Fruit fly (Drosophila melanogaster) whole organism, embryonic: ENCODE data around the gene CG3434.

ENCODE experiments used
- Aef1 ChIP-seq: fragments of 200-800 bp; sonication (Bioruptor generic); IDR thresholded peaks from 3 replicates; pipeline ENCODE4 v1.3.6; 2022; ENCODE audit warnings: missing biosample characterization, missing genetic modification characterization
- Awh ChIP-seq: fragments of 200-800 bp; sonication (Bioruptor generic); IDR thresholded peaks from 2 replicates; pipeline ENCODE4, ENCODE4 v1.3.6; 2022; ENCODE audit warnings: missing biosample characterization, missing genetic modification characterization
- BEAF-32 ChIP-seq: fragments of 200-800 bp; sonication (Bioruptor generic); optimal IDR thresholded peaks from 3 replicates; lab custom pipeline; 2017; ENCODE audit warnings: missing biosample characterization, missing genetic modification characterization, mild to moderate bottlenecking, moderate library complexity, missing genetic modification reagents
- BtbVII ChIP-seq: fragments of 200-800 bp; sonication (Bioruptor generic); optimal IDR thresholded peaks from 3 replicates; lab custom pipeline; 2017; ENCODE audit warnings: missing biosample characterization, mild to moderate bottlenecking, missing genetic modification characterization
- CG10431 ChIP-seq: fragments of 200-800 bp; sonication (Bioruptor generic); optimal IDR thresholded peaks from 3 replicates; lab custom pipeline; 2018; ENCODE audit warnings: missing biosample characterization, mild to moderate bottlenecking, missing genetic modification characterization
- CG11247 ChIP-seq: fragments of 200-800 bp; sonication (Bioruptor generic); IDR thresholded peaks from 2 replicates; pipeline ENCODE4 v1.3.6; 2022; ENCODE audit warnings: missing biosample characterization, missing genetic modification characterization
- CG11696 ChIP-seq: fragments of 200-800 bp; sonication (Bioruptor generic); IDR thresholded peaks from 2 replicates; pipeline ENCODE4 v1.3.6; 2022; ENCODE audit warnings: missing biosample characterization, missing genetic modification characterization
- CG13775 ChIP-seq: fragments of 200-800 bp; sonication (Bioruptor generic); optimal IDR thresholded peaks from 3 replicates; lab custom pipeline; 2017; ENCODE audit warnings: missing biosample characterization, mild to moderate bottlenecking, missing genetic modification characterization
- CG15269 ChIP-seq: fragments of 200-800 bp; sonication (Bioruptor generic); optimal IDR thresholded peaks from 2 replicates; lab custom pipeline; 2018; ENCODE audit warnings: missing biosample characterization, mild to moderate bottlenecking, missing genetic modification characterization, moderate library complexity
- CG17361 ChIP-seq: fragments of 200-800 bp; sonication (Bioruptor generic); IDR thresholded peaks from 3 replicates; pipeline ENCODE4 v1.3.6; 2022; ENCODE audit warnings: missing biosample characterization, missing genetic modification characterization
- CG2199 ChIP-seq: fragments of 200-800 bp; sonication (Bioruptor generic); IDR thresholded peaks from 3 replicates; pipeline ENCODE4 v1.3.6; 2022; ENCODE audit warnings: missing biosample characterization, missing genetic modification characterization
- CG32532 ChIP-seq: fragments of 200-800 bp; sonication (Bioruptor generic); IDR thresholded peaks from 2 replicates; pipeline ENCODE4 v1.3.6; 2022; ENCODE audit warnings: missing biosample characterization, missing genetic modification characterization
- CG6854 ChIP-seq: fragments of 200-800 bp; sonication (Bioruptor generic); optimal IDR thresholded peaks from 3 replicates; lab custom pipeline; 2017; ENCODE audit warnings: missing biosample characterization, mild to moderate bottlenecking, missing genetic modification characterization
- CG8924 ChIP-seq: fragments of 200-800 bp; optimal IDR thresholded peaks from 3 replicates; lab custom pipeline; 2019; ENCODE audit warnings: missing biosample characterization, mild to moderate bottlenecking, missing genetic modification characterization, moderate library complexity
- CG9932 ChIP-seq: fragments of 200-800 bp; sonication (Bioruptor generic); IDR thresholded peaks from 2 replicates; pipeline ENCODE4 v1.3.6; 2022; ENCODE audit warnings: missing biosample characterization, missing genetic modification characterization
- CHES-1-like ChIP-seq: fragments of 200-800 bp; sonication (Bioruptor generic); optimal IDR thresholded peaks from 2 replicates; lab custom pipeline; 2016; ENCODE audit warnings: missing biosample characterization, missing genetic modification characterization
- D ChIP-seq, 2 experiments: fragments of 200-800 bp in 1 of 2; fragments of >200 bp in 1 of 2; sonication (Bioruptor generic) in 1 of 2; optimal IDR thresholded peaks; 2 replicates in 1 of 2; 3 replicates in 1 of 2; lab custom pipeline; 2017; ENCODE audit warnings: mild to moderate bottlenecking in 1 of 2, missing biosample characterization in 1 of 2, missing genetic modification characterization in 1 of 2, missing genetic modification reagents in 1 of 2
- Dll ChIP-seq: fragments of 200-800 bp; sonication (Bioruptor generic); IDR thresholded peaks from 4 replicates; pipeline ENCODE4 v1.3.6; 2022; ENCODE audit warnings: missing biosample characterization, missing genetic modification characterization; ENCODE audit not compliant: partially characterized antibody
- Elba2 ChIP-seq: fragments of 200-800 bp; sonication (Bioruptor generic); optimal IDR thresholded peaks from 3 replicates; lab custom pipeline; 2016; ENCODE audit warnings: missing biosample characterization, missing genetic modification characterization
- Ets65A ChIP-seq: fragments of 200-800 bp; sonication (Bioruptor generic); peaks from one replicate; lab custom pipeline; 2016; ENCODE audit warnings: missing biosample characterization, missing genetic modification characterization
- Fer1 ChIP-seq: fragments of 200-800 bp; sonication (Bioruptor generic); optimal IDR thresholded peaks from 2 replicates; lab custom pipeline; 2017; ENCODE audit warnings: missing biosample characterization, mild to moderate bottlenecking, missing genetic modification characterization
- HHEX ChIP-seq: fragments of 200-800 bp; sonication (Bioruptor generic); optimal IDR thresholded peaks from 3 replicates; lab custom pipeline; 2017; ENCODE audit warnings: missing biosample characterization, mild to moderate bottlenecking, missing genetic modification characterization, missing genetic modification reagents
- Hmr ChIP-seq: fragments of 200-800 bp; sonication (Bioruptor generic); optimal IDR thresholded peaks from 3 replicates; lab custom pipeline; 2017; ENCODE audit warnings: mild to moderate bottlenecking, missing biosample characterization, missing genetic modification reagents, missing genetic modification characterization
- Kr ChIP-seq: fragments of 200-800 bp; sonication (Bioruptor generic); optimal IDR thresholded peaks from 2 replicates; lab custom pipeline; 2017; ENCODE audit warnings: missing biosample characterization, mild to moderate bottlenecking, missing genetic modification characterization
- MBD-R2 ChIP-seq: fragments of 200-800 bp; sonication (Bioruptor generic); IDR thresholded peaks from 2 replicates; pipeline ENCODE4 v1.3.6; 2022; ENCODE audit warnings: missing biosample characterization, missing genetic modification characterization
- Pdp1 ChIP-seq, 2 experiments: fragments of 200-800 bp; sonication (Bioruptor generic); optimal IDR thresholded peaks; 3 replicates each; lab custom pipeline; 2016; ENCODE audit warnings: missing biosample characterization in 2 of 2, missing genetic modification characterization in 2 of 2, mild to moderate bottlenecking in 1 of 2, moderate library complexity in 1 of 2
- Rx ChIP-seq: fragments of 200-800 bp; sonication (Bioruptor generic); IDR thresholded peaks from 2 replicates; pipeline ENCODE4 v1.3.6; 2022; ENCODE audit warnings: missing biosample characterization, missing genetic modification characterization
- abd-A ChIP-seq: fragments of 200-800 bp; sonication (Bioruptor generic); optimal IDR thresholded peaks from 3 replicates; lab custom pipeline; 2019; ENCODE audit warnings: missing biosample characterization, mild to moderate bottlenecking, missing genetic modification characterization, moderate library complexity
- chinmo ChIP-seq: fragments of 200-800 bp; sonication (Bioruptor generic); IDR thresholded peaks from 4 replicates; pipeline ENCODE4 v1.3.6; 2022; ENCODE audit warnings: missing biosample characterization, missing genetic modification characterization; ENCODE audit not compliant: partially characterized antibody
- corto ChIP-seq: fragments of 200-800 bp; sonication (Bioruptor generic); optimal IDR thresholded peaks from 2 replicates; lab custom pipeline; 2016; ENCODE audit warnings: missing biosample characterization, mild to moderate bottlenecking, missing genetic modification characterization, moderate library complexity
- cwo ChIP-seq: fragments of 200-800 bp; sonication (Bioruptor generic); optimal IDR thresholded peaks from 3 replicates; lab custom pipeline; 2017; ENCODE audit warnings: missing biosample characterization, missing genetic modification characterization, mild to moderate bottlenecking, moderate library complexity, missing genetic modification reagents
- fd96Cb ChIP-seq: fragments of 200-800 bp; sonication (Bioruptor generic); optimal IDR thresholded peaks from 2 replicates; lab custom pipeline; 2018; ENCODE audit warnings: missing biosample characterization, mild to moderate bottlenecking, missing genetic modification characterization, moderate library complexity
- gro ChIP-seq: fragments of 200-800 bp; sonication (Bioruptor generic); optimal IDR thresholded peaks from 2 replicates; lab custom pipeline; 2016; ENCODE audit warnings: missing biosample characterization, missing genetic modification characterization
- h ChIP-seq: fragments of >200 bp; optimal IDR thresholded peaks from 2 replicates; lab custom pipeline; 2017
- lab ChIP-seq: fragments of 200-800 bp; sonication (Bioruptor generic); optimal IDR thresholded peaks from 3 replicates; lab custom pipeline; 2017; ENCODE audit warnings: missing biosample characterization, missing genetic modification characterization, mild to moderate bottlenecking, moderate library complexity, missing genetic modification reagents
- odd ChIP-seq: fragments of 200-800 bp; sonication (Bioruptor generic); optimal IDR thresholded peaks from 2 replicates; lab custom pipeline; 2017; ENCODE audit warnings: missing biosample characterization, mild to moderate bottlenecking, missing genetic modification characterization
- pan ChIP-seq, 4 experiments: fragments of >200 bp in 3 of 4; fragments of 200-800 bp in 1 of 4; sonication (Bioruptor generic) in 1 of 4; optimal IDR thresholded peaks in 3 of 4; IDR thresholded peaks in 1 of 4; 2 replicates each; pipeline versions ENCODE4 v1.3.6 to Lab custom; 2017 to 2022; ENCODE audit warnings: missing biosample characterization in 2 of 4, missing genetic modification characterization in 2 of 4, mixed read lengths in 1 of 4
- pros ChIP-seq: fragments of 200-800 bp; sonication (Bioruptor generic); optimal IDR thresholded peaks from 3 replicates; lab custom pipeline; 2019; ENCODE audit warnings: missing biosample characterization, mild to moderate bottlenecking, missing genetic modification characterization, moderate library complexity
- rib ChIP-seq: fragments of 200-800 bp; sonication (Bioruptor generic); IDR thresholded peaks from 2 replicates; pipeline ENCODE4 v1.3.6; 2022; ENCODE audit warnings: missing biosample characterization, missing genetic modification characterization
- scrt ChIP-seq: fragments of 200-800 bp; sonication (Bioruptor generic); optimal IDR thresholded peaks from 2 replicates; lab custom pipeline; 2018; ENCODE audit warnings: missing biosample characterization, mild to moderate bottlenecking, missing genetic modification characterization, moderate library complexity
- sd ChIP-seq: fragments of 200-800 bp; sonication (Bioruptor generic); optimal IDR thresholded peaks from 3 replicates; lab custom pipeline; 2018; ENCODE audit warnings: missing biosample characterization, mild to moderate bottlenecking, missing genetic modification characterization, moderate library complexity
- slbo ChIP-seq: fragments of 200-800 bp; sonication (Bioruptor generic); IDR thresholded peaks from 2 replicates; pipeline ENCODE4 v1.3.6; 2022; ENCODE audit warnings: missing biosample characterization, missing genetic modification characterization
- sob ChIP-seq: fragments of 200-800 bp; sonication (Bioruptor generic); IDR thresholded peaks from 2 replicates; pipeline ENCODE4 v1.3.6; 2022; ENCODE audit warnings: missing biosample characterization, missing genetic modification characterization
- tll ChIP-seq, 2 experiments: fragments of 200-800 bp in 1 of 2; fragments of >200 bp in 1 of 2; sonication (Bioruptor generic) in 1 of 2; optimal IDR thresholded peaks; 2 replicates each; lab custom pipeline; 2017 to 2019; ENCODE audit warnings: missing biosample characterization in 2 of 2, missing genetic modification characterization in 2 of 2, mild to moderate bottlenecking in 1 of 2, moderate library complexity in 1 of 2
- tna ChIP-seq: fragments of 200-800 bp; sonication (Bioruptor generic); IDR thresholded peaks from 2 replicates; pipeline ENCODE4 v1.3.6; 2022; ENCODE audit warnings: missing biosample characterization, missing genetic modification characterization; ENCODE audit not compliant: partially characterized antibody
- tup ChIP-seq: fragments of 200-800 bp; sonication (Bioruptor generic); optimal IDR thresholded peaks from 2 replicates; lab custom pipeline; 2016; ENCODE audit warnings: missing biosample characterization, mild to moderate bottlenecking, missing genetic modification characterization, moderate library complexity
- zfh1 ChIP-seq: fragments of 200-800 bp; sonication (Bioruptor generic); IDR thresholded peaks from 3 replicates; pipeline ENCODE4 v1.3.6; 2022; ENCODE audit warnings: missing biosample characterization, missing genetic modification characterization

CG3434 gene

dm6 chr3L:9447239-9447777 lies 13.3 kb downstream of the CG3434 start (continued):
- TF ChIP-seq Hmr (GFP tag; lab: Kevin White, UChicago) (peak; percentile 36), h (lab: Kevin White, UChicago) (no peak), odd (no peak), CG2199 (GFP tag; lab: Robert Waterston, UW) (0 out of 3 replicates have a peak, but pooled peaks have one; percentile 8), abd-A (peak; percentile 24), corto (peak; percentile 2), CG13775 (GFP tag; lab: Kevin White, UChicago) (no peak), gro (peak; percentile 45), Ets65A (GFP tag; lab: Kevin White, UChicago) (no peak), pan (optimal IDR thresholded peaks at IDR 0.05; lab: Kevin White, UChicago) (no peak), pan (GFP tag; optimal IDR thresholded peaks at IDR 0.05 in 1 of 2, IDR thresholded peaks at IDR 0.05 in 1 of 2) (peak in 1 of 2 experiments; percentile 7), tup (no peak), D (optimal IDR thresholded peaks at IDR 0.05; lab: Kevin White, UChicago) (peak; percentile 89), D (GFP tag; optimal IDR thresholded peaks at IDR 0.05; lab: Kevin White, UChicago) (no peak), HHEX (GFP tag; lab: Kevin White, UChicago) (peak; percentile 21), tna (no peak), CG11247 (GFP tag; lab: Robert Waterston, UW) (no peak), cwo (GFP tag; lab: Kevin White, UChicago) (peak; percentile 22), CG11696 (GFP tag; lab: Robert Waterston, UW) (no peak), CG32532 (peak; percentile 12; the same call in 1 of the 2 replicates), CG15269 (tag; lab: Kevin White, UChicago) (peak; percentile 14), BEAF-32 (GFP tag; lab: Kevin White, UChicago) (no peak), Pdp1 (GFP tag; optimal IDR thresholded peaks at IDR 0.05; lab: Kevin White, UChicago) (peak in 1 of 2 experiments; percentile 93), CHES-1-like (GFP tag; lab: Kevin White, UChicago) (peak; percentile 18), slbo (peak; percentile 38; the same call in 1 of the 2 replicates), BtbVII (GFP tag; lab: Kevin White, UChicago) (peak; percentile 1), rib (GFP tag; lab: Robert Waterston, UW) (peak; percentile 23; the same call in 1 of the 2 replicates), CG17361 (no peak), zfh1 (GFP tag; lab: Robert Waterston, UW) (no peak), lab (GFP tag; lab: Kevin White, UChicago) (peak; percentile 68), Kr (GFP tag; lab: Kevin White, UChicago) (peak; percentile 79), fd96Cb (tag; lab: Kevin White, UChicago) (no peak), sd (tag; lab: Kevin White, UChicago) (peak; percentile 73), Fer1 (GFP tag; lab: Kevin White, UChicago) (peak; percentile 23), CG9932 (GFP tag; lab: Robert Waterston, UW) (0 out of 2 replicates have a peak, but pooled peaks have one; percentile 11), CG6854 (no peak), scrt (GFP tag; lab: Kevin White, UChicago) (peak; percentile 46), tll (GFP tag; optimal IDR thresholded peaks at IDR 0.05; lab: Kevin White, UChicago) (peak in 1 of 2 experiments; percentile 45), CG8924 (tag; lab: Kevin White, UChicago) (peak; percentile 5), sob (GFP tag; lab: Robert Waterston, UW) (no peak), CG10431 (GFP tag; lab: Kevin White, UChicago) (peak; percentile 97), chinmo (GFP tag; lab: Robert Waterston, UW) (peak; percentile 78; the same call in 2 of the 4 replicates), Awh (0 out of 2 replicates have a peak, but pooled peaks have one; percentile 33), Aef1 (GFP tag; lab: Robert Waterston, UW) (peak; percentile 62; the same call in 2 of the 3 replicates), Dll (GFP tag; lab: Robert Waterston, UW) (no peak), pros (peak; percentile 59), MBD-R2 (GFP tag; lab: Robert Waterston, UW) (peak; percentile 7; the same call in 1 of the 2 replicates), Elba2 (GFP tag; lab: Kevin White, UChicago) (peak; percentile 99), Rx (peak; percentile 29; the same call in 1 of the 2 replicates)
